Worm (Caenorhabditis elegans) whole organism, L4 larva: ENCODE results near the gene cpr-8.
A peak's percentile ranks its signal among the peaks of the same experiment; 100 is the strongest.

Experiments
- F26F4.8 ChIP-seq: fragments of 200-800 bp; sonication (Bioruptor generic); conservative IDR thresholded peaks from 2 replicates; pipeline ENCODE4 v1.3.6; 2022; ENCODE audit warnings: missing genetic modification characterization, missing compliant biosample characterization
- F44E2.7 ChIP-seq: fragments of 200-800 bp; sonication (Bioruptor generic); IDR thresholded peaks from 2 replicates; pipeline ENCODE4 v2.1.2; 2022; ENCODE audit warnings: missing genetic modification characterization, missing compliant biosample characterization
- T20F7.1 ChIP-seq: fragments of 200-800 bp; sonication (Bioruptor generic); optimal IDR thresholded peaks from 2 replicates; lab custom pipeline; 2018; ENCODE audit warnings: mild to moderate bottlenecking, missing genetic modification characterization, missing compliant biosample characterization
- Y105C5A.15 ChIP-seq: fragments of 200-800 bp; sonication (Bioruptor generic); IDR thresholded peaks from 2 replicates; pipeline ENCODE4 v1.3.6; 2022; ENCODE audit warnings: missing genetic modification characterization, missing compliant biosample characterization
- Y48G9A.11 ChIP-seq: fragments of 200-800 bp; sonication (Bioruptor generic); IDR thresholded peaks from 2 replicates; pipeline ENCODE4 v1.3.6; 2022; ENCODE audit warnings: missing genetic modification reagents, missing genetic modification characterization, missing compliant biosample characterization
- ZK337.2 ChIP-seq: fragments of 200-800 bp; sonication (Bioruptor generic); IDR thresholded peaks from 2 replicates; pipeline ENCODE4 v1.3.6; 2022; ENCODE audit warnings: missing genetic modification reagents, missing genetic modification characterization, missing compliant biosample characterization
- ceh-28 ChIP-seq: fragments of 150-350 bp; optimal IDR thresholded peaks from 2 replicates; lab custom pipeline; 2014; ENCODE audit warnings: missing biosample characterization, missing genetic modification reagents, missing genetic modification characterization
- ceh-32 ChIP-seq: sonication (generic microtip); optimal IDR thresholded peaks from 2 replicates; lab custom pipeline; 2016; ENCODE audit warnings: mild to moderate bottlenecking, missing genetic modification characterization, missing compliant biosample characterization; ENCODE audit not compliant: poor library complexity
- ceh-44 ChIP-seq: fragments of 200-800 bp; sonication (Bioruptor generic); IDR thresholded peaks from 2 replicates; pipeline ENCODE4 v1.3.6; 2022; ENCODE audit warnings: missing genetic modification reagents, missing genetic modification characterization, missing compliant biosample characterization
- ceh-62 ChIP-seq: sonication (generic microtip); optimal IDR thresholded peaks from 2 replicates; lab custom pipeline; 2017; ENCODE audit warnings: missing biosample characterization, missing genetic modification characterization
- ces-1 ChIP-seq: fragments of 150-350 bp; sonication (generic microtip); optimal IDR thresholded peaks from 4 replicates; lab custom pipeline; 2014; ENCODE audit warnings: missing biosample characterization, missing genetic modification reagents, missing genetic modification characterization
- cey-2 ChIP-seq: sonication (generic microtip); optimal IDR thresholded peaks from 3 replicates; lab custom pipeline; 2017; ENCODE audit warnings: missing genetic modification characterization, mild to moderate bottlenecking, missing compliant biosample characterization, antibody characterized with exemption, borderline replicate concordance; ENCODE audit not compliant: insufficient read depth
- ctbp-1 ChIP-seq: fragments of 200-800 bp; sonication (Bioruptor generic); IDR thresholded peaks from 2 replicates; pipeline ENCODE4 v1.3.6; 2022; ENCODE audit warnings: missing genetic modification reagents, missing genetic modification characterization, missing compliant biosample characterization
- daf-12 ChIP-seq: fragments of 150-350 bp; optimal IDR thresholded peaks from 2 replicates; lab custom pipeline; 2014; ENCODE audit warnings: missing biosample characterization, missing genetic modification reagents, missing genetic modification characterization
- daf-16 ChIP-seq, 3 experiments: sonication (generic microtip); optimal IDR thresholded peaks; 2 replicates each; lab custom pipeline; 2016 to 2017; ENCODE audit warnings: missing genetic modification characterization in 3 of 3, missing genetic modification reagents in 3 of 3, mild to moderate bottlenecking in 2 of 3, missing compliant biosample characterization in 2 of 3, missing biosample characterization in 1 of 3, moderate library complexity in 1 of 3
- daf-8 ChIP-seq: fragments of 200-800 bp; sonication (Bioruptor generic); IDR thresholded peaks from 2 replicates; pipeline ENCODE4 v1.3.6; 2022; ENCODE audit warnings: missing genetic modification characterization, missing compliant biosample characterization
- dve-1 ChIP-seq: sonication (generic microtip); optimal IDR thresholded peaks from 2 replicates; lab custom pipeline; 2017; ENCODE audit warnings: antibody characterized with exemption, mild to moderate bottlenecking, missing genetic modification characterization, missing compliant biosample characterization; ENCODE audit not compliant: insufficient read depth
- egl-27 ChIP-seq: sonication (generic microtip); optimal IDR thresholded peaks from 3 replicates; lab custom pipeline; 2017; ENCODE audit warnings: missing biosample characterization, missing genetic modification reagents, missing genetic modification characterization
- egl-43 ChIP-seq: fragments of 200-800 bp; sonication (Bioruptor generic); IDR thresholded peaks from 2 replicates; pipeline ENCODE4 v1.3.6; 2022; ENCODE audit warnings: missing genetic modification reagents, missing genetic modification characterization, missing compliant biosample characterization
- gei-8 ChIP-seq: fragments of 200-800 bp; sonication (Bioruptor generic); optimal IDR thresholded peaks from 2 replicates; lab custom pipeline; 2018; ENCODE audit warnings: mild to moderate bottlenecking, missing genetic modification characterization, missing compliant biosample characterization
- hmg-1.1 ChIP-seq: fragments of 200-800 bp; sonication (Bioruptor generic); IDR thresholded peaks from 2 replicates; pipeline ENCODE4 v1.3.6; 2022; ENCODE audit warnings: missing genetic modification reagents, missing genetic modification characterization, missing compliant biosample characterization
- lin-1 ChIP-seq: fragments of 200-800 bp; sonication (Bioruptor generic); IDR thresholded peaks from 2 replicates; pipeline ENCODE4 v1.3.6; 2022; ENCODE audit warnings: missing genetic modification reagents, missing genetic modification characterization, missing compliant biosample characterization
- lin-13 ChIP-seq: fragments of 150-350 bp; optimal IDR thresholded peaks from 2 replicates; lab custom pipeline; 2014; ENCODE audit warnings: missing biosample characterization, missing genetic modification reagents, missing genetic modification characterization
- lin-38 ChIP-seq: fragments of 200-800 bp; sonication (Bioruptor generic); IDR thresholded peaks from 2 replicates; pipeline ENCODE4 v1.3.6; 2022; ENCODE audit warnings: missing genetic modification reagents, missing genetic modification characterization, missing compliant biosample characterization
- lir-3 ChIP-seq: sonication (generic microtip); optimal IDR thresholded peaks from 2 replicates; lab custom pipeline; 2016; ENCODE audit warnings: mild to moderate bottlenecking, missing genetic modification characterization, missing compliant biosample characterization
- lsy-2 ChIP-seq, 2 experiments: fragments of 150-350 bp in 1 of 2; sonication (generic microtip) in 1 of 2; optimal IDR thresholded peaks; 2 replicates each; lab custom pipeline; 2014 to 2017; ENCODE audit warnings: missing biosample characterization in 2 of 2, missing genetic modification characterization in 2 of 2
- madf-5 ChIP-seq, 2 experiments: fragments of 200-800 bp; sonication (Bioruptor generic); IDR thresholded peaks; 2 replicates each; pipeline ENCODE4 v1.3.6; 2022; ENCODE audit warnings: missing compliant biosample characterization in 2 of 2, missing genetic modification characterization in 2 of 2
- mep-1 ChIP-seq: fragments of 150-350 bp; sonication (generic microtip); optimal IDR thresholded peaks from 3 replicates; lab custom pipeline; 2014; ENCODE audit warnings: missing biosample characterization, missing genetic modification characterization
- mes-2 ChIP-seq: sonication (generic microtip); optimal IDR thresholded peaks from 2 replicates; lab custom pipeline; 2016; ENCODE audit warnings: missing genotype, mild to moderate bottlenecking, missing genetic modification characterization, missing compliant biosample characterization; ENCODE audit not compliant: poor library complexity, severe bottlenecking
- mxl-2 ChIP-seq: fragments of 200-800 bp; sonication (Bioruptor generic); conservative IDR thresholded peaks from 2 replicates; pipeline ENCODE4 v1.3.6; 2022; ENCODE audit warnings: missing genetic modification reagents, missing genetic modification characterization, missing compliant biosample characterization
- nhr-10 ChIP-seq: fragments of 150-350 bp; optimal IDR thresholded peaks from 2 replicates; lab custom pipeline; 2014; ENCODE audit warnings: missing biosample characterization, missing genetic modification characterization
- nhr-102 ChIP-seq: sonication (generic microtip); optimal IDR thresholded peaks from 2 replicates; lab custom pipeline; 2016; ENCODE audit warnings: mild to moderate bottlenecking, missing genetic modification characterization, moderate library complexity, missing compliant biosample characterization
- nhr-111 ChIP-seq: fragments of 200-800 bp; sonication (Bioruptor generic); optimal IDR thresholded peaks from 2 replicates; lab custom pipeline; 2018; ENCODE audit warnings: mild to moderate bottlenecking, missing genetic modification characterization, missing compliant biosample characterization
- nhr-25 ChIP-seq: sonication (generic microtip); optimal IDR thresholded peaks from 2 replicates; lab custom pipeline; 2017; ENCODE audit warnings: missing genetic modification characterization, mild to moderate bottlenecking, missing compliant biosample characterization, antibody characterized with exemption, moderate library complexity, borderline replicate concordance; ENCODE audit not compliant: insufficient read depth
- nhr-28 ChIP-seq: fragments of 150-350 bp; optimal IDR thresholded peaks from 2 replicates; lab custom pipeline; 2014; ENCODE audit warnings: missing biosample characterization, missing genetic modification characterization
- nhr-41 ChIP-seq: fragments of 200-800 bp; sonication (Bioruptor generic); IDR thresholded peaks from 2 replicates; pipeline ENCODE4 v1.3.6; 2022; ENCODE audit warnings: missing genetic modification reagents, missing genetic modification characterization, missing compliant biosample characterization
- nhr-6 ChIP-seq: fragments of 150-350 bp; optimal IDR thresholded peaks from 2 replicates; lab custom pipeline; 2014; ENCODE audit warnings: missing biosample characterization, missing genetic modification characterization
- nhr-76 ChIP-seq: fragments of 150-350 bp; optimal IDR thresholded peaks from 2 replicates; lab custom pipeline; 2014; ENCODE audit warnings: missing biosample characterization, missing genetic modification characterization
- nhr-77 ChIP-seq: fragments of 150-350 bp; optimal IDR thresholded peaks from 2 replicates; lab custom pipeline; 2014; ENCODE audit warnings: missing biosample characterization, missing genetic modification characterization
- pha-4 ChIP-seq, 2 experiments: fragments of 150-350 bp in 1 of 2; fragments of 200-800 bp in 1 of 2; sonication (Bioruptor generic) in 1 of 2; IDR thresholded peaks in 1 of 2; optimal IDR thresholded peaks in 1 of 2; 2 replicates each; pipeline versions ENCODE4 v1.3.6 to Lab custom; 2014 to 2022; ENCODE audit warnings: missing genetic modification characterization in 2 of 2, missing genetic modification reagents in 2 of 2, missing biosample characterization in 1 of 2, missing compliant biosample characterization in 1 of 2
- rbr-2 ChIP-seq: sonication (generic microtip); optimal IDR thresholded peaks from 2 replicates; lab custom pipeline; 2016; ENCODE audit warnings: missing genotype, missing genetic modification characterization, missing compliant biosample characterization
- snpc-1.2 ChIP-seq: fragments of 200-800 bp; sonication (Bioruptor generic); IDR thresholded peaks from 2 replicates; pipeline ENCODE4 v1.3.6; 2022; ENCODE audit warnings: missing genetic modification reagents, missing genetic modification characterization, missing compliant biosample characterization
- spr-1 ChIP-seq: sonication (generic microtip); optimal IDR thresholded peaks from 2 replicates; lab custom pipeline; 2016; ENCODE audit warnings: mild to moderate bottlenecking, missing genetic modification characterization, missing compliant biosample characterization
- tra-1 ChIP-seq: fragments of 200-800 bp; sonication (Bioruptor generic); IDR thresholded peaks from 2 replicates; pipeline ENCODE4 v1.3.6; 2022; ENCODE audit warnings: missing genetic modification reagents, missing genetic modification characterization, missing compliant biosample characterization
- zag-1 ChIP-seq: fragments of 150-350 bp; optimal IDR thresholded peaks from 2 replicates; lab custom pipeline; 2014; ENCODE audit warnings: missing biosample characterization, missing genetic modification characterization
- zfp-3 ChIP-seq: fragments of 200-800 bp; sonication (Bioruptor generic); conservative IDR thresholded peaks from 2 replicates; pipeline ENCODE4 v1.3.6; 2022; ENCODE audit warnings: missing genetic modification reagents, missing genetic modification characterization, missing compliant biosample characterization
- zip-11 ChIP-seq: fragments of 200-800 bp; sonication (Bioruptor generic); IDR thresholded peaks from 2 replicates; pipeline ENCODE4 v1.3.6; 2022; ENCODE audit warnings: missing genetic modification characterization, missing compliant biosample characterization
- ztf-11 ChIP-seq: fragments of 150-350 bp; optimal IDR thresholded peaks from 2 replicates; lab custom pipeline; 2014; ENCODE audit warnings: missing biosample characterization, missing genetic modification characterization
- ztf-7 ChIP-seq: fragments of 150-350 bp; optimal IDR thresholded peaks from 2 replicates; lab custom pipeline; 2014; ENCODE audit warnings: missing biosample characterization, missing genetic modification characterization

The cpr-8 gene

DNA sequence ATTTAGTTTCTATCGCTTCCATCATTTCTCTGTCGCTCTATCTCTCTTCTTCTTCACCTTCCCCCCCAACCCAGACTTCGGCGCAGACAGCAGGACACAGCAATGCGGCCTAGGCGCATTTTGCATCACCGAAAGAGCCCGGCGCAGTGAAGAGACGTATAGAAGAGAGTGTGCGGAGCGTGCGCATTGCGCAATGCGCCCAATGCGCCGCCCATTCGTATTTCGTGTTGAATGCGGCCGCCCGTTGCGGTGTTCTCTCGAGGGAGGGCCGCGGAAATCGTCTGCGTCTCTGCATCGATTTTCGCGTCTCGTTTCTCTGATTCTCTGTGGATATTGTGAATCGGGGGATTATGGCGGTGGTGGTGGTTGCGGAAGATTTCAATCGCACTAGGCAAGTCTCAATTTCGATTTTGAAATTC is 16.9 kb downstream of the cpr-8 start (continued):
- TF ChIP-seq nhr-77 (tag; lab: Kevin White, UChicago) (peak; percentile 97), nhr-111 (GFP tag; lab: Kevin White, UChicago) (no peak), ceh-44 (GFP tag; lab: Robert Waterston, UW) (peak; percentile 53), zip-11 (no peak), mes-2 (peak; percentile 73), daf-12 (tag; lab: Kevin White, UChicago) (no peak), ctbp-1 (peak; percentile 99), nhr-6 (peak; percentile 90), lir-3 (tag; lab: Kevin White, UChicago) (peak; percentile 93), ceh-28 (tag; lab: Kevin White, UChicago) (peak; percentile 90), F44E2.7 (peak; percentile 63; the same call in 1 of the 2 replicates), cey-2 (tag; lab: Kevin White, UChicago) (no peak), Y105C5A.15 (0 out of 2 replicates have a peak, but pooled peaks have one; percentile 8), ZK337.2 (GFP tag; lab: Robert Waterston, UW) (peak; percentile 83), T20F7.1 (GFP tag; lab: Kevin White, UChicago) (peak; percentile 95), lsy-2 (tag; optimal IDR thresholded peaks at IDR 0.05; lab: Kevin White, UChicago) (peak; percentile 93 to 95), lin-13 (peak; percentile 98), snpc-1.2 (GFP tag; lab: Robert Waterston, UW) (peak; percentile 59), egl-27 (tag; lab: Kevin White, UChicago) (no peak), ceh-32 (tag; lab: Kevin White, UChicago) (peak; percentile 89), spr-1 (tag; lab: Kevin White, UChicago) (peak; percentile 96), mep-1 (tag; lab: Kevin White, UChicago) (peak; percentile 99), F26F4.8 (GFP tag; lab: Robert Waterston, UW) (no peak), Y48G9A.11 (GFP tag; lab: Robert Waterston, UW) (no peak), egl-43 (GFP tag; lab: Robert Waterston, UW) (peak; percentile 100), madf-5 (GFP tag; IDR thresholded peaks at IDR 0.05; lab: Robert Waterston, UW) (peak; percentile 39 to 77; a peak in 1 of 4 replicates), hmg-1.1 (GFP tag; lab: Robert Waterston, UW) (peak; percentile 99), ztf-7 (tag; lab: Kevin White, UChicago) (peak; percentile 23), nhr-102 (tag; lab: Kevin White, UChicago) (peak; percentile 98), dve-1 (tag; lab: Kevin White, UChicago) (peak; percentile 100), zfp-3 (GFP tag; lab: Robert Waterston, UW) (peak; percentile 99), rbr-2 (peak; percentile 99), zag-1 (peak; percentile 70), ces-1 (peak; percentile 76), pha-4 (GFP tag; IDR thresholded peaks at IDR 0.05; lab: Robert Waterston, UW) (peak; percentile 98), pha-4 (tag; optimal IDR thresholded peaks at IDR 0.05; lab: Kevin White, UChicago) (no peak), daf-16 (GFP tag; optimal IDR thresholded peaks at IDR 0.05; lab: Kevin White, UChicago) (peak; percentile 93 to 98), daf-16 (tag; optimal IDR thresholded peaks at IDR 0.05; lab: Kevin White, UChicago) (peak; percentile 80), nhr-76 (peak; percentile 42), daf-8 (GFP tag; lab: Robert Waterston, UW) (peak; percentile 96), gei-8 (GFP tag; lab: Kevin White, UChicago) (peak; percentile 98), ceh-62 (no peak), nhr-25 (peak; percentile 45), ztf-11 (tag; lab: Kevin White, UChicago) (no peak), nhr-28 (tag; lab: Kevin White, UChicago) (peak; percentile 97), lin-1 (GFP tag; lab: Robert Waterston, UW) (peak; percentile 97), lin-38 (peak; percentile 91), nhr-41 (peak; percentile 97), tra-1 (GFP tag; lab: Robert Waterston, UW) (peak; percentile 99), mxl-2 (GFP tag; lab: Robert Waterston, UW) (peak; percentile 89), nhr-10 (tag; lab: Kevin White, UChicago) (peak; percentile 98)
